Worm (Caenorhabditis elegans) whole organism, young adult: ENCODE measurements around the gene sad-1.
A peak's percentile ranks its signal among the peaks of the same experiment; 100 is the strongest.

Experiments used
- B0019.2 ChIP-seq: fragments of 200-800 bp; sonication (Bioruptor generic); conservative IDR thresholded peaks from 2 replicates; pipeline ENCODE4 v1.3.6; 2022; ENCODE audit warnings: missing genetic modification reagents, missing genetic modification characterization, missing compliant biosample characterization
- B0261.1 ChIP-seq: sonication (generic microtip); optimal IDR thresholded peaks from 2 replicates; lab custom pipeline; 2016; ENCODE audit warnings: mild to moderate bottlenecking, missing genetic modification characterization, moderate library complexity, missing compliant biosample characterization
- F10E7.11 ChIP-seq: sonication (generic microtip); optimal IDR thresholded peaks from 2 replicates; lab custom pipeline; 2017; ENCODE audit warnings: mild to moderate bottlenecking, missing genetic modification characterization, moderate library complexity, missing compliant biosample characterization
- F39B2.1 ChIP-seq: fragments of 200-800 bp; sonication (Bioruptor generic); IDR thresholded peaks from 2 replicates; pipeline ENCODE4 v1.3.6; 2022; ENCODE audit warnings: missing genetic modification reagents, missing genetic modification characterization, missing compliant biosample characterization
- F52B5.7 ChIP-seq: sonication (generic microtip); optimal IDR thresholded peaks from 2 replicates; lab custom pipeline; 2016; ENCODE audit warnings: mild to moderate bottlenecking, missing genetic modification characterization, missing compliant biosample characterization
- F57A8.1 ChIP-seq: fragments of 200-800 bp; sonication (Bioruptor generic); optimal IDR thresholded peaks from 2 replicates; lab custom pipeline; 2018; ENCODE audit warnings: mild to moderate bottlenecking, missing genetic modification characterization, moderate library complexity, missing compliant biosample characterization
- F57C9.4 ChIP-seq: sonication (generic microtip); optimal IDR thresholded peaks from 2 replicates; lab custom pipeline; 2017; ENCODE audit warnings: mild to moderate bottlenecking, missing genetic modification characterization, missing compliant biosample characterization
- ZK185.1 ChIP-seq: sonication (generic microtip); optimal IDR thresholded peaks from 2 replicates; lab custom pipeline; 2016; ENCODE audit warnings: mild to moderate bottlenecking, missing genetic modification characterization, missing compliant biosample characterization; ENCODE audit not compliant: poor library complexity, severe bottlenecking
- attf-3 ChIP-seq: fragments of 200-800 bp; sonication (Bioruptor generic); conservative IDR thresholded peaks from 2 replicates; pipeline ENCODE4 v1.3.6; 2022; ENCODE audit warnings: missing genetic modification reagents, missing genetic modification characterization, missing compliant biosample characterization
- cebp-1 ChIP-seq, 2 experiments: fragments of 200-800 bp in 1 of 2; sonication (Bioruptor generic) in 1 of 2; sonication (generic microtip) in 1 of 2; IDR thresholded peaks in 1 of 2; optimal IDR thresholded peaks in 1 of 2; 2 replicates each; pipeline versions ENCODE4 v1.3.6 to Lab custom; 2017 to 2022; ENCODE audit warnings: missing compliant biosample characterization in 2 of 2, missing genetic modification characterization in 2 of 2, mild to moderate bottlenecking in 1 of 2, missing genetic modification reagents in 1 of 2, moderate library complexity in 1 of 2
- ceh-27 ChIP-seq: fragments of 200-800 bp; sonication (Bioruptor generic); optimal IDR thresholded peaks from 2 replicates; lab custom pipeline; 2018; ENCODE audit warnings: mild to moderate bottlenecking, missing genetic modification characterization, moderate library complexity, missing compliant biosample characterization
- egl-44 ChIP-seq: fragments of 200-800 bp; sonication (Bioruptor generic); IDR thresholded peaks from 2 replicates; pipeline ENCODE4 v1.3.6; 2022; ENCODE audit warnings: missing genetic modification reagents, missing genetic modification characterization, missing compliant biosample characterization
- egrh-3 ChIP-seq: fragments of 200-800 bp; sonication (Bioruptor generic); IDR thresholded peaks from 2 replicates; pipeline ENCODE4 v1.3.6; 2022; ENCODE audit warnings: missing genetic modification reagents, missing genetic modification characterization, missing compliant biosample characterization
- ets-4 ChIP-seq: fragments of 200-800 bp; sonication (Bioruptor generic); optimal IDR thresholded peaks from 2 replicates; lab custom pipeline; 2018; ENCODE audit warnings: mild to moderate bottlenecking, missing genetic modification characterization, missing compliant biosample characterization
- gei-17 ChIP-seq: fragments of 200-800 bp; sonication (Bioruptor generic); optimal IDR thresholded peaks from 2 replicates; lab custom pipeline; 2018; ENCODE audit warnings: mild to moderate bottlenecking, missing genetic modification characterization, missing compliant biosample characterization
- him-1 ChIP-seq: sonication (generic microtip); optimal IDR thresholded peaks from 2 replicates; lab custom pipeline; 2016; ENCODE audit warnings: missing genotype, missing genetic modification reagents, missing genetic modification characterization, missing compliant biosample characterization
- hmg-1.2 ChIP-seq: fragments of 200-800 bp; sonication (Bioruptor generic); IDR thresholded peaks from 2 replicates; pipeline ENCODE4 v1.3.6; 2022; ENCODE audit warnings: missing genetic modification reagents, missing genetic modification characterization, missing compliant biosample characterization
- hrde-1 ChIP-seq: sonication (generic microtip); optimal IDR thresholded peaks from 2 replicates; lab custom pipeline; 2016; ENCODE audit warnings: missing genetic modification characterization, mild to moderate bottlenecking, missing compliant biosample characterization, moderate library complexity, missing genotype, missing genetic modification reagents, borderline replicate concordance
- let-526 ChIP-seq: fragments of 200-800 bp; sonication (Bioruptor generic); IDR thresholded peaks from 2 replicates; pipeline ENCODE4 v1.3.6; 2022; ENCODE audit warnings: missing genetic modification reagents, missing genetic modification characterization, missing compliant biosample characterization
- let-607 ChIP-seq, 2 experiments: fragments of 200-800 bp in 1 of 2; sonication (Bioruptor generic) in 1 of 2; sonication (generic microtip) in 1 of 2; optimal IDR thresholded peaks; 2 replicates each; lab custom pipeline; 2016 to 2018; ENCODE audit warnings: mild to moderate bottlenecking in 2 of 2, missing compliant biosample characterization in 2 of 2, missing genetic modification characterization in 2 of 2, moderate library complexity in 2 of 2, missing genotype in 1 of 2
- lin-35 ChIP-seq, 3 experiments: fragments of 150-350 bp in 2 of 3; sonication (generic microtip) in 1 of 3; optimal IDR thresholded peaks; 2 replicates each; lab custom pipeline; 2014 to 2018; ENCODE audit warnings: missing biosample characterization in 3 of 3, missing genetic modification characterization in 3 of 3, missing genetic modification reagents in 3 of 3
- lir-1 ChIP-seq: fragments of 200-800 bp; sonication (Bioruptor generic); conservative IDR thresholded peaks from 2 replicates; pipeline ENCODE4 v1.3.6; 2022; ENCODE audit warnings: missing genetic modification reagents, missing genetic modification characterization, missing compliant biosample characterization
- lsy-27 ChIP-seq: sonication (generic microtip); optimal IDR thresholded peaks from 2 replicates; lab custom pipeline; 2017; ENCODE audit warnings: missing genetic modification characterization, mild to moderate bottlenecking, missing compliant biosample characterization, antibody characterized with exemption, missing genotype, borderline replicate concordance; ENCODE audit not compliant: insufficient read depth
- madf-8 ChIP-seq: fragments of 200-800 bp; sonication (Bioruptor generic); conservative IDR thresholded peaks from 2 replicates; pipeline ENCODE4 v1.3.6; 2022; ENCODE audit warnings: missing genetic modification reagents, missing genetic modification characterization, missing compliant biosample characterization
- mel-28 ChIP-seq: sonication (generic microtip); optimal IDR thresholded peaks from 2 replicates; lab custom pipeline; 2016; ENCODE audit warnings: borderline replicate concordance, mild to moderate bottlenecking, missing genetic modification characterization, missing compliant biosample characterization
- nfya-1 ChIP-seq: sonication (generic microtip); optimal IDR thresholded peaks from 2 replicates; lab custom pipeline; 2017; ENCODE audit warnings: antibody characterized with exemption, missing compliant biosample characterization, missing genetic modification characterization, borderline replicate concordance; ENCODE audit not compliant: insufficient read depth
- nhr-27 ChIP-seq: fragments of 200-800 bp; sonication (Bioruptor generic); optimal IDR thresholded peaks from 2 replicates; lab custom pipeline; 2018; ENCODE audit warnings: mild to moderate bottlenecking, missing genetic modification characterization, moderate library complexity, missing compliant biosample characterization
- nhr-80 ChIP-seq: sonication (generic microtip); optimal IDR thresholded peaks from 2 replicates; lab custom pipeline; 2016; ENCODE audit warnings: missing genetic modification characterization, missing compliant biosample characterization
- pbrm-1 ChIP-seq: fragments of 200-800 bp; sonication (Bioruptor generic); IDR thresholded peaks from 2 replicates; pipeline ENCODE4 v1.3.6; 2022; ENCODE audit warnings: missing genetic modification reagents, missing genetic modification characterization, missing compliant biosample characterization
- snpc-1.1 ChIP-seq: sonication (generic microtip); optimal IDR thresholded peaks from 2 replicates; lab custom pipeline; 2017; ENCODE audit warnings: missing genetic modification characterization, mild to moderate bottlenecking, missing compliant biosample characterization, antibody characterized with exemption, moderate library complexity, missing genotype, missing genetic modification reagents; ENCODE audit not compliant: insufficient read depth
- snpc-1.3 ChIP-seq: sonication (generic microtip); optimal IDR thresholded peaks from 2 replicates; lab custom pipeline; 2017; ENCODE audit warnings: missing genetic modification characterization, mild to moderate bottlenecking, missing compliant biosample characterization, antibody characterized with exemption, moderate library complexity, missing genotype, missing genetic modification reagents; ENCODE audit not compliant: insufficient read depth
- xnd-1 ChIP-seq: sonication (generic microtip); optimal IDR thresholded peaks from 2 replicates; lab custom pipeline; 2016; ENCODE audit warnings: missing genotype, missing genetic modification reagents, missing genetic modification characterization, missing compliant biosample characterization
- ztf-22 ChIP-seq: fragments of 200-800 bp; sonication (Bioruptor generic); optimal IDR thresholded peaks from 2 replicates; lab custom pipeline; 2018; ENCODE audit warnings: mild to moderate bottlenecking, missing genetic modification characterization, moderate library complexity, missing compliant biosample characterization
- ztf-3 ChIP-seq: fragments of 200-800 bp; sonication (Bioruptor generic); optimal IDR thresholded peaks from 2 replicates; lab custom pipeline; 2018; ENCODE audit warnings: mild to moderate bottlenecking, missing genetic modification characterization, missing compliant biosample characterization

sad-1 gene

DNA sequence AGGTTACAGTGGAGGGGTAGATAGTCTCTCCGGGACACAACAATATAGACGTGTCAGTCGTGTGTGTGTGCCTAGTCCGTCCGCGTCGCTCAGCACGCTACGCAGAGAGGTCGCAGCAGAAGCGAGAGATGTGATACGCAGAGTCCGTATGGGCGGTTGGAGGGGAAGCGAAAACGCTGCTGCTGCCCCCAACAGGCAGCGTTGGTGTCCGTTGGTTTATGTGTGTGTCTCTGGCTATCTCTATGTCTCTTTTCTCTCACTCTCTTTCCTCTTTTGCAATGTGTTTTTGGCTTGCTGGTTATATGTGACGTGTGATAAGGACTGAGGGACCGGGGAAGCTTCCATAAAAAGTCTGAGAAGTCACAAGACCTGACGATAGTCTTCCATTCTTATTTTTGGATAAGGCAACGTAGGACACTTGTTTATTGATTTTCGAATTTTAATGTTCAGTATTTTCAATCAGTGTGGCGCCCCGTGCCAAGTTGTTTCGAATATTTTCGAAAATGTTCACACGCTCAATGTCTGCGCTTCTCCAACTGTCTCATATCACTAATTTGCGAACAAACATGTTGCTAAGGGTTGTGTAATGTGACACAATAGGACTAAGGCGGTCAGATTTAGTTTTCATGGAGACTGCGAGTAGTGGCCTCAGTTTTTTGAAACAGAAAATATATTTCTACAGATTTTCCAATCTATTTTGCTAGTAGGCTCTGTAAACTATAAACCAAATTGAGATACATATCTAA is 27.1 kb upstream of the sad-1 start, which contains the start of gene pab-2 (continued):
- TF ChIP-seq xnd-1 (tag; lab: Kevin White, UChicago) (no peak), nhr-27 (tag; lab: Kevin White, UChicago) (no peak), lin-35 (GFP tag; optimal IDR thresholded peaks at IDR 0.05; lab: Kevin White, UChicago) (peak in 1 of 3 experiments; percentile 44), F57C9.4 (tag; lab: Kevin White, UChicago) (no peak), ztf-22 (GFP tag; lab: Kevin White, UChicago) (peak; percentile 43), nfya-1 (tag; lab: Kevin White, UChicago) (no peak), lsy-27 (tag; lab: Kevin White, UChicago) (no peak), him-1 (no peak), hmg-1.2 (GFP tag; lab: Robert Waterston, UW) (peak; percentile 65), egrh-3 (peak; percentile 58), nhr-80 (peak; percentile 97), F52B5.7 (tag; lab: Kevin White, UChicago) (no peak), egl-44 (peak; percentile 71; the same call in 1 of the 2 replicates), lir-1 (GFP tag; lab: Robert Waterston, UW) (no peak), ztf-3 (GFP tag; lab: Kevin White, UChicago) (no peak), F39B2.1 (GFP tag; lab: Robert Waterston, UW) (no peak), attf-3 (GFP tag; lab: Robert Waterston, UW) (no peak), madf-8 (GFP tag; lab: Robert Waterston, UW) (no peak), snpc-1.1 (no peak), F10E7.11 (tag; lab: Kevin White, UChicago) (no peak), hrde-1 (tag; lab: Kevin White, UChicago) (no peak), ZK185.1 (peak; percentile 46), mel-28 (no peak), B0019.2 (GFP tag; lab: Robert Waterston, UW) (no peak), snpc-1.3 (tag; lab: Kevin White, UChicago) (no peak), cebp-1 (GFP tag; IDR thresholded peaks at IDR 0.05; lab: Robert Waterston, UW) (peak; percentile 59; the same call in 1 of the 2 replicates), cebp-1 (tag; optimal IDR thresholded peaks at IDR 0.05; lab: Kevin White, UChicago) (peak; percentile 73), let-607 (tag; optimal IDR thresholded peaks at IDR 0.05; lab: Kevin White, UChicago) (peak; percentile 84 to 85), B0261.1 (tag; lab: Kevin White, UChicago) (no peak), ceh-27 (GFP tag; lab: Kevin White, UChicago) (peak; percentile 55), pbrm-1 (GFP tag; lab: Robert Waterston, UW) (no peak; the same call in 1 of the 2 replicates), gei-17 (peak; percentile 40), let-526 (peak; percentile 54; the same call in 1 of the 2 replicates), F57A8.1 (GFP tag; lab: Kevin White, UChicago) (no peak), ets-4 (GFP tag; lab: Kevin White, UChicago) (peak; percentile 46)
- TF ChIP-seq, all 124 proteins: peak for 41
